Fruit fly (Drosophila melanogaster) S2 (cell line): Measurements from ENCODE around the gene Cchl.

Experiments used
- CG8478 ChIP-seq: fragments of >200 bp; optimal IDR thresholded peaks from 2 replicates; lab custom pipeline; 2018
- CTCF ChIP-seq, 2 experiments: fragments of >200 bp; optimal IDR thresholded peaks; 2 replicates each; lab custom pipeline; 2018

- TF ChIP-seq CG8478 (no peak), CTCF (optimal IDR thresholded peaks at IDR 0.05; lab: Kevin White, UChicago) (no peak)
Observed at dm6 chr3R:21999641-22000040, 27.6 kb downstream of the Cchl start.
